Worm (Caenorhabditis elegans) whole organism, late embryonic: ENCODE measurements around the gene ckc-1.

ENCODE experiments used
- ama-1 ChIP-seq: fragments of 150-350 bp; optimal IDR thresholded peaks from 2 replicates; lab custom pipeline; 2014
- elt-4 ChIP-seq: sonication (generic microtip); optimal IDR thresholded peaks from 2 replicates; lab custom pipeline; 2016; ENCODE audit warnings: missing genetic modification characterization, missing compliant biosample characterization
- fkh-6 ChIP-seq: sonication (generic microtip); optimal IDR thresholded peaks from 2 replicates; lab custom pipeline; 2016; ENCODE audit warnings: missing genetic modification characterization, missing compliant biosample characterization
- hlh-8 ChIP-seq: sonication (generic microtip); optimal IDR thresholded peaks from 2 replicates; lab custom pipeline; 2016; ENCODE audit warnings: missing genotype, missing genetic modification characterization, missing compliant biosample characterization
- nhr-11 ChIP-seq: fragments of 150-350 bp; optimal IDR thresholded peaks from 2 replicates; lab custom pipeline; 2014; ENCODE audit warnings: missing biosample characterization, missing genetic modification characterization
- pag-3 ChIP-seq: sonication (generic microtip); optimal IDR thresholded peaks from 2 replicates; lab custom pipeline; 2016; ENCODE audit warnings: missing compliant biosample characterization, missing genetic modification characterization, borderline replicate concordance
- rnt-1 ChIP-seq: sonication (generic microtip); optimal IDR thresholded peaks from 2 replicates; lab custom pipeline; 2016; ENCODE audit warnings: missing genetic modification characterization, missing compliant biosample characterization
- zip-5 ChIP-seq: sonication (generic microtip); optimal IDR thresholded peaks from 2 replicates; lab custom pipeline; 2016; ENCODE audit warnings: missing genetic modification characterization, missing compliant biosample characterization

ce11 chrX:3535505-3535904, 40.9 kb upstream of the ckc-1 start:
- TF ChIP-seq fkh-6 (tag; lab: Kevin White, UChicago) (no peak), rnt-1 (no peak), zip-5 (tag; lab: Kevin White, UChicago) (no peak), hlh-8 (tag; lab: Kevin White, UChicago) (no peak), pag-3 (tag; lab: Kevin White, UChicago) (no peak), elt-4 (tag; lab: Kevin White, UChicago) (no peak), ama-1 (no peak), nhr-11 (tag; lab: Kevin White, UChicago) (no peak)
